Fruit fly (Drosophila melanogaster) whole organism, prepupa: ENCODE results near the gene beag.

ENCODE experiments used
- Blimp-1 ChIP-seq: fragments of 200-800 bp; sonication (Bioruptor generic); optimal IDR thresholded peaks from 3 replicates; lab custom pipeline; 2017; ENCODE audit warnings: missing biosample characterization, missing genetic modification characterization, mild to moderate bottlenecking, moderate library complexity, missing genetic modification reagents
- CG10669 ChIP-seq: fragments of 200-800 bp; sonication (Bioruptor generic); optimal IDR thresholded peaks from 3 replicates; lab custom pipeline; 2018; ENCODE audit warnings: missing biosample characterization, mild to moderate bottlenecking, missing genetic modification characterization, moderate library complexity
- CG11294 ChIP-seq: fragments of 200-800 bp; sonication (Bioruptor generic); IDR thresholded peaks from 2 replicates; pipeline ENCODE4 v1.3.6; 2022; ENCODE audit warnings: missing biosample characterization, missing genetic modification characterization
- CG11762 ChIP-seq: fragments of 200-800 bp; sonication (Bioruptor generic); optimal IDR thresholded peaks from 3 replicates; lab custom pipeline; 2016; ENCODE audit warnings: missing biosample characterization, missing genetic modification characterization; ENCODE audit not compliant: insufficient read depth
- CG11902 ChIP-seq: fragments of 200-800 bp; sonication (Bioruptor generic); optimal IDR thresholded peaks from 3 replicates; lab custom pipeline; 2016; ENCODE audit warnings: missing biosample characterization, missing genetic modification characterization
- CG15336 ChIP-seq: fragments of 200-800 bp; sonication (Bioruptor generic); IDR thresholded peaks from 2 replicates; pipeline ENCODE4 v1.3.6; 2022; ENCODE audit warnings: missing biosample characterization, missing genetic modification characterization
- CG1621 ChIP-seq: fragments of 200-800 bp; sonication (Bioruptor generic); optimal IDR thresholded peaks from 3 replicates; lab custom pipeline; 2018; ENCODE audit warnings: missing biosample characterization, mild to moderate bottlenecking, missing genetic modification characterization
- CG31627 ChIP-seq: fragments of 200-800 bp; sonication (Bioruptor generic); optimal IDR thresholded peaks from 3 replicates; lab custom pipeline; 2016; ENCODE audit warnings: missing biosample characterization, missing genetic modification characterization
- CG32006 ChIP-seq: fragments of 200-800 bp; sonication (Bioruptor generic); optimal IDR thresholded peaks from 3 replicates; lab custom pipeline; 2017; ENCODE audit warnings: missing biosample characterization, mild to moderate bottlenecking, missing genetic modification characterization
- CG34406 ChIP-seq: fragments of 200-800 bp; sonication (Bioruptor generic); optimal IDR thresholded peaks from 3 replicates; lab custom pipeline; 2016; ENCODE audit warnings: missing biosample characterization, missing genetic modification characterization
- CG3919 ChIP-seq: fragments of 200-800 bp; sonication (Bioruptor generic); optimal IDR thresholded peaks from 3 replicates; lab custom pipeline; 2016; ENCODE audit warnings: missing biosample characterization, missing genetic modification characterization
- CG4318 ChIP-seq: fragments of 200-800 bp; sonication (Bioruptor generic); optimal IDR thresholded peaks from 3 replicates; lab custom pipeline; 2017; ENCODE audit warnings: missing biosample characterization, mild to moderate bottlenecking, missing genetic modification characterization
- CG6163 ChIP-seq: fragments of 200-800 bp; sonication (Bioruptor generic); IDR thresholded peaks from 3 replicates; pipeline ENCODE4 v1.3.6; 2022; ENCODE audit warnings: missing biosample characterization, missing genetic modification characterization
- CG6276 ChIP-seq: fragments of 200-800 bp; sonication (Bioruptor generic); optimal IDR thresholded peaks from 2 replicates; lab custom pipeline; 2017; ENCODE audit warnings: missing biosample characterization, mild to moderate bottlenecking, missing genetic modification characterization
- CG6808 ChIP-seq: fragments of 200-800 bp; sonication (Bioruptor generic); optimal IDR thresholded peaks from 3 replicates; lab custom pipeline; 2017; ENCODE audit warnings: missing biosample characterization, missing genetic modification characterization, mild to moderate bottlenecking, moderate library complexity, missing genetic modification reagents
- CG6854 ChIP-seq: fragments of 200-800 bp; sonication (Bioruptor generic); optimal IDR thresholded peaks from 2 replicates; lab custom pipeline; 2017; ENCODE audit warnings: missing biosample characterization, mild to moderate bottlenecking, missing genetic modification characterization
- CG9139 ChIP-seq: fragments of 200-800 bp; sonication (Bioruptor generic); optimal IDR thresholded peaks from 3 replicates; lab custom pipeline; 2017; ENCODE audit warnings: missing biosample characterization, mild to moderate bottlenecking, missing genetic modification characterization
- Eip75B ChIP-seq: fragments of 200-800 bp; sonication (Bioruptor generic); optimal IDR thresholded peaks from 3 replicates; lab custom pipeline; 2016; ENCODE audit warnings: missing biosample characterization, missing genetic modification characterization
- Eip78C ChIP-seq: fragments of 200-800 bp; sonication (Bioruptor generic); peaks from one replicate; lab custom pipeline; 2016; ENCODE audit warnings: missing biosample characterization, missing genetic modification characterization
- Eip93F ChIP-seq: fragments of 200-800 bp; sonication (Bioruptor generic); optimal IDR thresholded peaks from 2 replicates; lab custom pipeline; 2016; ENCODE audit warnings: missing biosample characterization, mild to moderate bottlenecking, missing genetic modification characterization
- Ets21C ChIP-seq: fragments of 200-800 bp; sonication (Bioruptor generic); optimal IDR thresholded peaks from 3 replicates; lab custom pipeline; 2016; ENCODE audit warnings: missing biosample characterization, missing genetic modification characterization
- Ets96B ChIP-seq: fragments of 200-800 bp; optimal IDR thresholded peaks from 2 replicates; lab custom pipeline; 2019; ENCODE audit warnings: missing biosample characterization, mild to moderate bottlenecking, missing genetic modification characterization, moderate library complexity
- Hr38 ChIP-seq: sonication (Bioruptor generic); optimal IDR thresholded peaks from 2 replicates; lab custom pipeline; 2016; ENCODE audit warnings: missing biosample characterization, missing genetic modification characterization
- Hr39 ChIP-seq: fragments of 200-800 bp; sonication (Bioruptor generic); optimal IDR thresholded peaks from 2 replicates; lab custom pipeline; 2016; ENCODE audit warnings: missing biosample characterization, missing genetic modification characterization
- Lpt ChIP-seq: fragments of 200-800 bp; sonication (Bioruptor generic); optimal IDR thresholded peaks from 3 replicates; lab custom pipeline; 2016; ENCODE audit warnings: missing biosample characterization, missing genetic modification characterization
- Met ChIP-seq: fragments of 200-800 bp; sonication (Bioruptor generic); optimal IDR thresholded peaks from 3 replicates; lab custom pipeline; 2016; ENCODE audit warnings: missing biosample characterization, missing genetic modification characterization
- OdsH ChIP-seq: fragments of 200-800 bp; sonication (Bioruptor generic); optimal IDR thresholded peaks from 3 replicates; lab custom pipeline; 2016; ENCODE audit warnings: missing biosample characterization, missing genetic modification characterization
- Smox ChIP-seq: fragments of 200-800 bp; sonication (Bioruptor generic); optimal IDR thresholded peaks from 3 replicates; lab custom pipeline; 2016; ENCODE audit warnings: missing biosample characterization, missing genetic modification characterization
- Sox102F ChIP-seq: fragments of 200-800 bp; sonication (Bioruptor generic); optimal IDR thresholded peaks from 2 replicates; lab custom pipeline; 2016; ENCODE audit warnings: missing biosample characterization, mild to moderate bottlenecking, missing genetic modification characterization
- Sox14 ChIP-seq: fragments of 200-800 bp; sonication (Bioruptor generic); optimal IDR thresholded peaks from 3 replicates; lab custom pipeline; 2016; ENCODE audit warnings: missing biosample characterization, missing genetic modification characterization
- Sox15 ChIP-seq: fragments of 200-800 bp; sonication (Bioruptor generic); optimal IDR thresholded peaks from 3 replicates; lab custom pipeline; 2016; ENCODE audit warnings: missing biosample characterization, missing genetic modification characterization
- achi ChIP-seq: fragments of 200-800 bp; sonication (Bioruptor generic); optimal IDR thresholded peaks from 3 replicates; lab custom pipeline; 2016; ENCODE audit warnings: missing biosample characterization, missing genetic modification characterization
- acj6 ChIP-seq: fragments of 200-800 bp; sonication (Bioruptor generic); optimal IDR thresholded peaks from 3 replicates; lab custom pipeline; 2016; ENCODE audit warnings: missing biosample characterization, missing genetic modification characterization
- cyc ChIP-seq: fragments of 200-800 bp; sonication (Bioruptor generic); optimal IDR thresholded peaks from 3 replicates; lab custom pipeline; 2016; ENCODE audit warnings: missing biosample characterization, missing genetic modification characterization
- dac ChIP-seq: fragments of 200-800 bp; sonication (Bioruptor generic); optimal IDR thresholded peaks from 2 replicates; lab custom pipeline; 2017; ENCODE audit warnings: missing biosample characterization, mild to moderate bottlenecking, missing genetic modification characterization
- dsx ChIP-seq: fragments of 200-800 bp; optimal IDR thresholded peaks from 3 replicates; lab custom pipeline; 2019; ENCODE audit warnings: missing biosample characterization, mild to moderate bottlenecking, missing genetic modification characterization, moderate library complexity; ENCODE audit not compliant: poor library complexity, severe bottlenecking
- fd85E ChIP-seq: fragments of 200-800 bp; sonication (Bioruptor generic); optimal IDR thresholded peaks from 3 replicates; lab custom pipeline; 2016; ENCODE audit warnings: missing biosample characterization, missing genetic modification characterization
- fkh ChIP-seq: fragments of 200-800 bp; sonication (Bioruptor generic); optimal IDR thresholded peaks from 3 replicates; lab custom pipeline; 2017; ENCODE audit warnings: missing biosample characterization, mild to moderate bottlenecking, missing genetic modification characterization, moderate library complexity
- net ChIP-seq: fragments of 200-800 bp; sonication (Bioruptor generic); optimal IDR thresholded peaks from 3 replicates; lab custom pipeline; 2016; ENCODE audit warnings: missing biosample characterization, missing genetic modification characterization
- pdm3 ChIP-seq: fragments of 200-800 bp; sonication (Bioruptor generic); optimal IDR thresholded peaks from 3 replicates; lab custom pipeline; 2016; ENCODE audit warnings: missing biosample characterization, missing genetic modification characterization
- spab ChIP-seq: fragments of 200-800 bp; sonication (Bioruptor generic); optimal IDR thresholded peaks from 2 replicates; lab custom pipeline; 2017; ENCODE audit warnings: missing biosample characterization, mild to moderate bottlenecking, missing genetic modification characterization, missing genetic modification reagents
- svp ChIP-seq: fragments of 200-800 bp; sonication (Bioruptor generic); peaks from one replicate; lab custom pipeline; 2016; ENCODE audit warnings: missing biosample characterization, missing genetic modification characterization
- topi ChIP-seq: fragments of 200-800 bp; sonication (Bioruptor generic); optimal IDR thresholded peaks from 3 replicates; lab custom pipeline; 2016; ENCODE audit warnings: missing biosample characterization, missing genetic modification characterization
- vri ChIP-seq: fragments of 200-800 bp; sonication (Bioruptor generic); optimal IDR thresholded peaks from 3 replicates; lab custom pipeline; 2016; ENCODE audit warnings: missing biosample characterization, mild to moderate bottlenecking, missing genetic modification characterization

Gene beag

DNA sequence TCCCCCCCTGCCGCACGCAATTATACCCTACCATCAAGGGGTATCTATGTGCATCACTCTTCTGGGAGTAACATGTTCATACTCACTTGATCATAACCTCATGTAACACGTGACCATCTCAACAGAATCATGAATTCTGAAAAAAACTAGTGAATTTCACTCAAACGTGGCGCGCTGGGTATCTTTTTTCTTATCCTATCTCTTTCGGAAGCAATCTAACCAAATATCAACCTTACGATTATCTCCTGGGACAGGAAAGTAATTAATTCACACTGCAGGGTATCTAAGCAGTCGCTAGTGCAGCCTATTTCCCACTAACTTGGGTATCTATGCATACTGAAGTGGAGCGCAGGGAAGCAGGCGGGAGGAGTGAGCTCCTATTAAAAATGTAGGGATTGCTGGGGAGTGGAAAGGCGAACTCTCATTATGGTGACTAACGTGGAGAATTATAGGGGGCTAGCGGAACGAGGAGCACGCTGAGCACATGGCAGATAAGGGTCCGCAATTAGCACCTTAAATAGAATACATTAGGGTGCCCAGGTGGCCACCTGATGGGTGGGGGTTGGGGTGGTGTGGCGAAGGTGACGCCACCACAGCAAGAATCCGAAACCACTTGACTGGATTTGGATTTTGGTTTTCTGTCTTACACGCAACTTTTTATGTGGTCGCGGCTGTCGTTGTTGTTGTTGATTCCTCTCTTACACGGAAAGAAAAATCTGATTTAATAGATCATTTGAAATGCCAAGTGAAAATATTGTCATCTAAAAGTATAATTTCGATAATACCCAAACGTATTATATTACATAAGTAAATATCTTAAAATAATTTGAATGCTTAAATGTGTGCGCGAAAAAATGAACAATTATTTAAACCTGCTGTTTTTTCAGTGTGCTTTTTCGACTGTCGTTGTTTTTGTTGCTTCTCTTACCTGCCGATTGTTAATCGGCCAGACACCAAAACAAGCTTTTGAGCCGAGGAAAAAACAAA, 9.5 kb downstream of the beag start (continued):
- peak; percentile 86 for TF ChIP-seq Eip75B
- peak; percentile 82 for TF ChIP-seq CG6854 (GFP tag; lab: Kevin White, UChicago)
- TF ChIP-seq Sox15 (GFP tag; lab: Kevin White, UChicago), result peak; percentile 80
- TF ChIP-seq fd85E (GFP tag; lab: Kevin White, UChicago), result peak; percentile 69
- peak; percentile 54 for TF ChIP-seq CG1621 (tag; lab: Kevin White, UChicago)
- TF ChIP-seq dsx (GFP tag; lab: Kevin White, UChicago), result peak; percentile 93
- peak; percentile 83 for TF ChIP-seq spab (GFP tag; lab: Kevin White, UChicago)
- TF ChIP-seq pdm3, result peak; percentile 87
- peak; percentile 77 for TF ChIP-seq CG4318 (GFP tag; lab: Kevin White, UChicago)
- peak; percentile 90 for TF ChIP-seq cyc (GFP tag; lab: Kevin White, UChicago)
- peak; percentile 89 for TF ChIP-seq CG6276 (GFP tag; lab: Kevin White, UChicago)
- peak; percentile 93 for TF ChIP-seq Met (GFP tag; lab: Kevin White, UChicago)
- TF ChIP-seq CG6163 (GFP tag; lab: Robert Waterston, UW), result no peak
- TF ChIP-seq fkh (GFP tag; lab: Kevin White, UChicago), result peak; percentile 29
- peak; percentile 89 for TF ChIP-seq CG31627 (GFP tag; lab: Kevin White, UChicago)
- peak; percentile 89 for TF ChIP-seq CG6808 (GFP tag; lab: Kevin White, UChicago)
- TF ChIP-seq Eip93F, result peak; percentile 89
- TF ChIP-seq CG10669, result peak; percentile 86
- TF ChIP-seq CG32006 (GFP tag; lab: Kevin White, UChicago), result peak; percentile 87
- TF ChIP-seq net (GFP tag; lab: Kevin White, UChicago), result peak; percentile 87
- no peak for TF ChIP-seq CG11294 (GFP tag; lab: Robert Waterston, UW)
- peak; percentile 85 for TF ChIP-seq CG9139 (GFP tag; lab: Kevin White, UChicago)
- TF ChIP-seq CG15336 (GFP tag; lab: Robert Waterston, UW), result no peak
- TF ChIP-seq Hr38 (GFP tag; lab: Kevin White, UChicago), result no peak
- peak; percentile 93 for TF ChIP-seq Smox (GFP tag; lab: Kevin White, UChicago)
- TF ChIP-seq CG3919 (GFP tag; lab: Kevin White, UChicago), result peak; percentile 90
- peak; percentile 58 for TF ChIP-seq dac (GFP tag; lab: Kevin White, UChicago)
- TF ChIP-seq Eip78C (GFP tag; lab: Kevin White, UChicago), result peak; percentile 99
- TF ChIP-seq Sox14 (GFP tag; lab: Kevin White, UChicago), result peak; percentile 84
- TF ChIP-seq CG11902 (GFP tag; lab: Kevin White, UChicago), result peak; percentile 81
- TF ChIP-seq, all 60 proteins: peak for 53

DNA sequence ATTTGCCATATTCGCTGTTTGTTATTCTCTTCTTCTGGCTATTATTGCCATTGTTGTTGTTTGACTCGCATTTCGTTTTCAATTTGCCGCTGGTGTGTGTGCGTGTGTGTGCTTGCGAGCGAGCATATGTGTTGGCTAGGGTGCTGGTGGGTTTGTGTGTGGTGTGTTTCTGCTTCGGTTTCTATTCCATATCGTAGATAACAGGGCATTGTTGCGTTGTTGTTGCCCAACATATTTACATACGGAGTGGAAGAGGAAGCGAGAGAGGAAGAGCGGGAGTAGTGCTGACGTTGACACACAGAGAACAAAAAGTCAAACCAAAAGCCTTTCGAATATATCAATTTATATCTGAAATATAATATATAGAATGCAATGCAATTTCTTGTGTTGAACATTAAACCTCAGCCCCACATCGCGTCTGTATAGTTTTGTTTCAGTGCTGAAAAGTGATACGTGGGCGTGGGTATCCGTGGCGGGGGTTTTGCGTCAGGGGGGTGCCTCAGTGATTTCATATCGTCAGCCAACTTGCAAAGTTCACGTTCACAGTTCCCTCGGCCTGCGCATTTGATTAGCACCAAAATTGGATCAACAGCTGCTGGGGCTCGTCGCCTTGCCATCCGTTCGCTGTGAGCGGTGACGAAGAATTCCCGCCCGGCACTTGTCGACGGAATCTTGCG, 10.3 kb downstream of the beag start:
- no peak for TF ChIP-seq svp (GFP tag; lab: Kevin White, UChicago)
- no peak for TF ChIP-seq Sox102F (GFP tag; lab: Kevin White, UChicago)
- TF ChIP-seq CG11762 (GFP tag; lab: Kevin White, UChicago), result peak; percentile 50
- no peak for TF ChIP-seq CG9139 (GFP tag; lab: Kevin White, UChicago)
- peak; percentile 52 for TF ChIP-seq Lpt (GFP tag; lab: Kevin White, UChicago)
- peak; percentile 25 for TF ChIP-seq CG34406 (GFP tag; lab: Kevin White, UChicago)
- TF ChIP-seq CG4318 (GFP tag; lab: Kevin White, UChicago), result peak; percentile 42
- peak; percentile 60 for TF ChIP-seq achi (GFP tag; lab: Kevin White, UChicago)
- peak; percentile 41 for TF ChIP-seq pdm3
- TF ChIP-seq Met (GFP tag; lab: Kevin White, UChicago), result peak; percentile 29
- peak; percentile 57 for TF ChIP-seq acj6
- TF ChIP-seq topi (GFP tag; lab: Kevin White, UChicago), result peak; percentile 18
- TF ChIP-seq dac (GFP tag; lab: Kevin White, UChicago), result peak; percentile 44
- peak; percentile 49 for TF ChIP-seq CG3919 (GFP tag; lab: Kevin White, UChicago)
- TF ChIP-seq CG15336 (GFP tag; lab: Robert Waterston, UW), result no peak
- TF ChIP-seq Hr39 (GFP tag; lab: Kevin White, UChicago), result no peak
- TF ChIP-seq Sox15 (GFP tag; lab: Kevin White, UChicago), result no peak
- peak; percentile 12 for TF ChIP-seq vri
- TF ChIP-seq Ets21C (GFP tag; lab: Kevin White, UChicago), result no peak
- TF ChIP-seq OdsH (GFP tag; lab: Kevin White, UChicago), result peak; percentile 65
- peak; percentile 43 for TF ChIP-seq net (GFP tag; lab: Kevin White, UChicago)
- peak; percentile 75 for TF ChIP-seq CG32006 (GFP tag; lab: Kevin White, UChicago)
- peak; percentile 29 for TF ChIP-seq Ets96B (tag; lab: Kevin White, UChicago)
- no peak for TF ChIP-seq Blimp-1 (GFP tag; lab: Kevin White, UChicago)
- TF ChIP-seq Sox14 (GFP tag; lab: Kevin White, UChicago), result no peak
- peak; percentile 98 for TF ChIP-seq fkh (GFP tag; lab: Kevin White, UChicago)
- no peak for TF ChIP-seq CG31627 (GFP tag; lab: Kevin White, UChicago)
- no peak for TF ChIP-seq CG11294 (GFP tag; lab: Robert Waterston, UW)
- peak; percentile 18 for TF ChIP-seq spab (GFP tag; lab: Kevin White, UChicago)
- no peak for TF ChIP-seq Smox (GFP tag; lab: Kevin White, UChicago)
